Worm (Caenorhabditis elegans) whole organism, L4 larva: ENCODE data around the gene T04B8.5.

ENCODE experiments used
- F10B5.3 ChIP-seq: sonication (generic microtip); optimal IDR thresholded peaks from 2 replicates; lab custom pipeline; 2016; ENCODE audit warnings: mild to moderate bottlenecking, missing genetic modification characterization, missing compliant biosample characterization
- F26F4.8 ChIP-seq: fragments of 200-800 bp; sonication (Bioruptor generic); conservative IDR thresholded peaks from 2 replicates; pipeline ENCODE4 v1.3.6; 2022; ENCODE audit warnings: missing genetic modification characterization, missing compliant biosample characterization
- F49E8.2 ChIP-seq: sonication (generic microtip); optimal IDR thresholded peaks from 2 replicates; lab custom pipeline; 2016; ENCODE audit warnings: missing compliant biosample characterization, mild to moderate bottlenecking, missing genetic modification characterization, borderline replicate concordance
- Y105C5A.15 ChIP-seq: fragments of 200-800 bp; sonication (Bioruptor generic); IDR thresholded peaks from 2 replicates; pipeline ENCODE4 v1.3.6; 2022; ENCODE audit warnings: missing genetic modification characterization, missing compliant biosample characterization
- Y48G9A.11 ChIP-seq: fragments of 200-800 bp; sonication (Bioruptor generic); IDR thresholded peaks from 2 replicates; pipeline ENCODE4 v1.3.6; 2022; ENCODE audit warnings: missing genetic modification reagents, missing genetic modification characterization, missing compliant biosample characterization
- aly-2 ChIP-seq: sonication (generic microtip); optimal IDR thresholded peaks from 2 replicates; lab custom pipeline; 2018; ENCODE audit warnings: missing biosample characterization, missing genetic modification characterization
- ceh-20 ChIP-seq: fragments of 200-800 bp; sonication (Bioruptor generic); IDR thresholded peaks from 2 replicates; pipeline ENCODE4 v1.3.6; 2022; ENCODE audit warnings: missing genetic modification reagents, missing genetic modification characterization, missing compliant biosample characterization
- ceh-32 ChIP-seq: sonication (generic microtip); optimal IDR thresholded peaks from 2 replicates; lab custom pipeline; 2016; ENCODE audit warnings: mild to moderate bottlenecking, missing genetic modification characterization, missing compliant biosample characterization; ENCODE audit not compliant: poor library complexity
- ces-1 ChIP-seq: fragments of 150-350 bp; sonication (generic microtip); optimal IDR thresholded peaks from 4 replicates; lab custom pipeline; 2014; ENCODE audit warnings: missing biosample characterization, missing genetic modification reagents, missing genetic modification characterization
- dmd-8 ChIP-seq: fragments of 200-800 bp; sonication (Bioruptor generic); IDR thresholded peaks from 2 replicates; pipeline ENCODE4 v1.3.6; 2022; ENCODE audit warnings: missing genetic modification characterization, missing compliant biosample characterization
- dpl-1 ChIP-seq: fragments of 150-350 bp; optimal IDR thresholded peaks from 2 replicates; lab custom pipeline; 2014; ENCODE audit warnings: missing biosample characterization, missing genetic modification reagents, missing genetic modification characterization
- duxl-1 ChIP-seq: sonication (generic microtip); optimal IDR thresholded peaks from 2 replicates; lab custom pipeline; 2016; ENCODE audit warnings: mild to moderate bottlenecking, missing genetic modification characterization, moderate library complexity, missing compliant biosample characterization; ENCODE audit not compliant: poor library complexity
- egl-43 ChIP-seq: fragments of 200-800 bp; sonication (Bioruptor generic); IDR thresholded peaks from 2 replicates; pipeline ENCODE4 v1.3.6; 2022; ENCODE audit warnings: missing genetic modification reagents, missing genetic modification characterization, missing compliant biosample characterization
- lin-29 ChIP-seq: fragments of 200-800 bp; sonication (Bioruptor generic); IDR thresholded peaks from 2 replicates; pipeline ENCODE4 v1.3.6; 2022; ENCODE audit warnings: missing genetic modification reagents, missing genetic modification characterization, missing compliant biosample characterization
- lin-38 ChIP-seq: fragments of 200-800 bp; sonication (Bioruptor generic); IDR thresholded peaks from 2 replicates; pipeline ENCODE4 v1.3.6; 2022; ENCODE audit warnings: missing genetic modification reagents, missing genetic modification characterization, missing compliant biosample characterization
- mdt-29 ChIP-seq: fragments of 200-800 bp; sonication (Bioruptor generic); IDR thresholded peaks from 2 replicates; pipeline ENCODE4 v1.3.6; 2022; ENCODE audit warnings: missing genetic modification reagents, missing genetic modification characterization, missing compliant biosample characterization
- mep-1 ChIP-seq: fragments of 150-350 bp; sonication (generic microtip); optimal IDR thresholded peaks from 3 replicates; lab custom pipeline; 2014; ENCODE audit warnings: missing biosample characterization, missing genetic modification characterization
- mes-2 ChIP-seq: sonication (generic microtip); optimal IDR thresholded peaks from 2 replicates; lab custom pipeline; 2016; ENCODE audit warnings: missing genotype, mild to moderate bottlenecking, missing genetic modification characterization, missing compliant biosample characterization; ENCODE audit not compliant: poor library complexity, severe bottlenecking
- mxl-3 ChIP-seq: fragments of 200-800 bp; sonication (Bioruptor generic); optimal IDR thresholded peaks from 2 replicates; lab custom pipeline; 2018; ENCODE audit warnings: mild to moderate bottlenecking, missing genetic modification characterization, missing compliant biosample characterization
- nhr-11 ChIP-seq: fragments of 150-350 bp; optimal IDR thresholded peaks from 2 replicates; lab custom pipeline; 2014; ENCODE audit warnings: missing biosample characterization, missing genetic modification characterization
- nhr-25 ChIP-seq: sonication (generic microtip); optimal IDR thresholded peaks from 2 replicates; lab custom pipeline; 2017; ENCODE audit warnings: missing genetic modification characterization, mild to moderate bottlenecking, missing compliant biosample characterization, antibody characterized with exemption, moderate library complexity, borderline replicate concordance; ENCODE audit not compliant: insufficient read depth
- nhr-28 ChIP-seq: fragments of 150-350 bp; optimal IDR thresholded peaks from 2 replicates; lab custom pipeline; 2014; ENCODE audit warnings: missing biosample characterization, missing genetic modification characterization
- nhr-41 ChIP-seq: fragments of 200-800 bp; sonication (Bioruptor generic); IDR thresholded peaks from 2 replicates; pipeline ENCODE4 v1.3.6; 2022; ENCODE audit warnings: missing genetic modification reagents, missing genetic modification characterization, missing compliant biosample characterization
- nhr-42 ChIP-seq: fragments of 200-800 bp; sonication (Bioruptor generic); IDR thresholded peaks from 2 replicates; pipeline ENCODE4 v1.3.6; 2022; ENCODE audit warnings: missing genetic modification characterization, missing compliant biosample characterization
- nhr-6 ChIP-seq: fragments of 150-350 bp; optimal IDR thresholded peaks from 2 replicates; lab custom pipeline; 2014; ENCODE audit warnings: missing biosample characterization, missing genetic modification characterization
- nhr-77 ChIP-seq: fragments of 150-350 bp; optimal IDR thresholded peaks from 2 replicates; lab custom pipeline; 2014; ENCODE audit warnings: missing biosample characterization, missing genetic modification characterization
- saeg-2 ChIP-seq: fragments of 200-800 bp; sonication (Bioruptor generic); IDR thresholded peaks from 2 replicates; pipeline ENCODE4 v1.3.6; 2022; ENCODE audit warnings: missing genetic modification reagents, missing genetic modification characterization, missing compliant biosample characterization
- snpc-1.2 ChIP-seq: fragments of 200-800 bp; sonication (Bioruptor generic); IDR thresholded peaks from 2 replicates; pipeline ENCODE4 v1.3.6; 2022; ENCODE audit warnings: missing genetic modification reagents, missing genetic modification characterization, missing compliant biosample characterization
- spr-3 ChIP-seq: fragments of 200-800 bp; sonication (Bioruptor generic); optimal IDR thresholded peaks from 2 replicates; lab custom pipeline; 2018; ENCODE audit warnings: mild to moderate bottlenecking, missing genetic modification characterization, missing compliant biosample characterization
- tag-97 ChIP-seq: fragments of 200-800 bp; sonication (Bioruptor generic); IDR thresholded peaks from 2 replicates; pipeline ENCODE4 v1.3.6; 2022; ENCODE audit warnings: missing genetic modification characterization, missing compliant biosample characterization
- unc-62 ChIP-seq, 3 experiments: fragments of 150-350 bp in 1 of 3; sonication (generic microtip); optimal IDR thresholded peaks in 2 of 3; peaks in 1 of 3; 1 replicate in 1 of 3; 2 replicates in 2 of 3; lab custom pipeline; 2014 to 2017; ENCODE audit warnings: missing biosample characterization in 3 of 3, missing genetic modification characterization in 3 of 3, missing genetic modification reagents in 3 of 3, missing genotype in 1 of 3
- vab-7 ChIP-seq: fragments of 200-800 bp; sonication (Bioruptor generic); IDR thresholded peaks from 2 replicates; pipeline ENCODE4 v1.3.6; 2022; ENCODE audit warnings: missing genetic modification reagents, missing genetic modification characterization, missing compliant biosample characterization
- zip-11 ChIP-seq: fragments of 200-800 bp; sonication (Bioruptor generic); IDR thresholded peaks from 2 replicates; pipeline ENCODE4 v1.3.6; 2022; ENCODE audit warnings: missing genetic modification characterization, missing compliant biosample characterization
- ztf-11 ChIP-seq: fragments of 150-350 bp; optimal IDR thresholded peaks from 2 replicates; lab custom pipeline; 2014; ENCODE audit warnings: missing biosample characterization, missing genetic modification characterization

The T04B8.5 gene

ce11 chrII:584321-584848 is 40.0 kb downstream of the T04B8.5 start, which contains the start of the genes W08F4.12 and W08F4.13:
TSS of gene W08F4.12 (minus strand) at chrII:584421.
TSS of gene W08F4.13 (plus strand) at chrII:584798.
- no peak for TF ChIP-seq F26F4.8 (GFP tag; lab: Robert Waterston, UW)
- no peak for TF ChIP-seq mxl-3
- TF ChIP-seq nhr-11 (tag; lab: Kevin White, UChicago): no peak
- TF ChIP-seq ztf-11 (tag; lab: Kevin White, UChicago): no peak
- TF ChIP-seq nhr-25 (tag; lab: Kevin White, UChicago): no peak
- no peak for TF ChIP-seq nhr-42 (GFP tag; lab: Robert Waterston, UW)
- TF ChIP-seq mep-1 (tag; lab: Kevin White, UChicago): no peak
- no peak for TF ChIP-seq mdt-29 (GFP tag; lab: Robert Waterston, UW)
- no peak for TF ChIP-seq spr-3 (GFP tag; lab: Kevin White, UChicago)
- TF ChIP-seq egl-43 (GFP tag; lab: Robert Waterston, UW): no peak
- TF ChIP-seq Y105C5A.15: no peak
- no peak for TF ChIP-seq lin-38 (GFP tag; lab: Robert Waterston, UW)
- no peak for TF ChIP-seq dpl-1 (GFP tag; lab: Kevin White, UChicago)
- no peak for TF ChIP-seq nhr-41 (GFP tag; lab: Robert Waterston, UW)
- TF ChIP-seq nhr-28 (tag; lab: Kevin White, UChicago): no peak
- TF ChIP-seq, all 104 proteins: peak for 0

DNA sequence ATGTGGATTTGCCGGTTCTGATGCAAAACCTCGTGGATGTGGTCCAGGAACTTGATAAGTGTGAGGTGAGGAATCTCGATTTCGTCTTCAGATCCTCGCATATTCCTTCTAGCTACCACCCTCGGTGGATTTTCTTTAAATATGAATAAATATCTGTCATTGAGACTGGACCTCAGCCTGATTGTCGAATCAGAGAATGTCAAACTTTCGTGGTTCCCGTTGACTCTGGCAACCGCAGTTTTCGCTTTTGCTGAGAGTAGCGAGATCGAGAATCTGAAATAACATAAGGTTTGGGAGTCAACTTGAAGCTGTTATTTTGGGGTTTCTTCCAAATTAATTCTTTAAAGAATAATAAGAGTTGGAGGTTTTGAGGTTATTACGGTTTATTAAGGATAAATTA is 41.7 kb downstream of the T04B8.5 start, which contains the start of gene fbxb-14:
Gene fbxb-14, minus strand, starts transcription at position 101 of the 400 bp plus-strand sequence.
- TF ChIP-seq Y105C5A.15 (no peak), F10B5.3 (tag; lab: Kevin White, UChicago) (no peak), tag-97 (no peak), dmd-8 (no peak), ceh-20 (GFP tag; lab: Robert Waterston, UW) (no peak), nhr-77 (tag; lab: Kevin White, UChicago) (no peak), saeg-2 (GFP tag; lab: Robert Waterston, UW) (no peak), lin-38 (GFP tag; lab: Robert Waterston, UW) (no peak), ceh-32 (tag; lab: Kevin White, UChicago) (no peak)

DNA sequence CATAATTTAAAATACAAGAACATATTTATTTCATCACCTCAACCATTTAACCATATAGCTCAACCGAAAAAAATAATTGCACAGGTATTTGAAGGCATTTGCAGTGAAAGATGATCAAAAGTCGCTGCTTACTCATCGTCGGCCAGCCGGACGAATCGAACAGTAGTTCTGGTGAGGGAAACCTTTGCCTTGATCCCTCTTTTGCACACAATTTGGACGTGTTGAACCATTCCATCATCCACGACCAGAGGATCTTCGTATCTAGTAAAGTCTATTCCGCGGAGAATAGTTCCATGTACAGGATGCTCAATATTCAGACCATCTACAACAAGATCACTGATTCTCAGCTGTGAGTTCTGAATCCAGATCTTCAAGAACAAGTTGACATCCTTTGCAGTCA is 42.4 kb downstream of the T04B8.5 start:
- TF ChIP-seq vab-7 (GFP tag; lab: Robert Waterston, UW) (no peak), lin-29 (no peak), lin-38 (GFP tag; lab: Robert Waterston, UW) (peak; percentile 41), duxl-1 (tag; lab: Kevin White, UChicago) (peak; percentile 24), nhr-25 (tag; lab: Kevin White, UChicago) (no peak), zip-11 (GFP tag; lab: Robert Waterston, UW) (no peak), unc-62 (GFP tag; optimal IDR thresholded peaks at IDR 0.05 in 1 of 2; lab: Kevin White, UChicago) (no peak), unc-62 (tag; optimal IDR thresholded peaks at IDR 0.05; lab: Kevin White, UChicago) (no peak), ces-1 (no peak), F49E8.2 (peak; percentile 46), aly-2 (tag; lab: Kevin White, UChicago) (no peak), snpc-1.2 (GFP tag; lab: Robert Waterston, UW) (0 out of 2 replicates have a peak, but pooled peaks have one; percentile 39), spr-3 (GFP tag; lab: Kevin White, UChicago) (no peak), dmd-8 (peak; percentile 63; the same call in 1 of the 2 replicates)

- TF ChIP-seq Y48G9A.11 (GFP tag; lab: Robert Waterston, UW) (peak; percentile 43; the same call in 1 of the 2 replicates), dpl-1 (GFP tag; lab: Kevin White, UChicago) (peak; percentile 8), lin-38 (GFP tag; lab: Robert Waterston, UW) (peak; percentile 60), mes-2 (peak; percentile 51), nhr-6 (tag; lab: Kevin White, UChicago) (no peak)
Observed at ce11 chrII:580189-580643, 44.1 kb downstream of the T04B8.5 start, which contains the start of the genes cdc-37 and W08F4.3. TSS of gene cdc-37 (minus strand) at chrII:580593. TSS of gene W08F4.3 (plus strand) at chrII:580602.
